Worm (Caenorhabditis elegans) whole organism, late embryonic: ENCODE measurements around the gene K08F9.3.
A peak's percentile ranks its signal among the peaks of the same experiment; 100 is the strongest.

Source experiments
- F13H6.1 ChIP-seq: sonication (generic microtip); optimal IDR thresholded peaks from 2 replicates; lab custom pipeline; 2016; ENCODE audit warnings: missing genetic modification characterization, missing compliant biosample characterization
- ceh-30 ChIP-seq: fragments of 150-350 bp; optimal IDR thresholded peaks from 2 replicates; lab custom pipeline; 2014; ENCODE audit warnings: missing biosample characterization, missing genetic modification characterization
- ceh-9 ChIP-seq: sonication (generic microtip); optimal IDR thresholded peaks from 2 replicates; lab custom pipeline; 2016; ENCODE audit warnings: mild to moderate bottlenecking, missing genetic modification characterization, inconsistent platforms, missing compliant biosample characterization
- che-1 ChIP-seq: sonication (generic microtip); optimal IDR thresholded peaks from 2 replicates; lab custom pipeline; 2016; ENCODE audit warnings: mild to moderate bottlenecking, missing genetic modification characterization, missing compliant biosample characterization
- hlh-13 ChIP-seq: fragments of 200-800 bp; sonication (Bioruptor generic); optimal IDR thresholded peaks from 2 replicates; lab custom pipeline; 2018; ENCODE audit warnings: mild to moderate bottlenecking, missing genetic modification characterization, missing compliant biosample characterization
- madf-2 ChIP-seq: sonication (generic microtip); optimal IDR thresholded peaks from 2 replicates; lab custom pipeline; 2017; ENCODE audit warnings: missing genetic modification characterization, missing compliant biosample characterization
- pha-4 ChIP-seq: fragments of 150-350 bp; optimal IDR thresholded peaks from 2 replicates; lab custom pipeline; 2018; ENCODE audit warnings: missing biosample characterization, missing genetic modification reagents, missing genetic modification characterization
- sox-4 ChIP-seq: sonication (generic microtip); optimal IDR thresholded peaks from 2 replicates; lab custom pipeline; 2017; ENCODE audit warnings: mild to moderate bottlenecking, missing genetic modification characterization, inconsistent platforms, missing compliant biosample characterization
- ttx-3 ChIP-seq: sonication (generic microtip); optimal IDR thresholded peaks from 2 replicates; lab custom pipeline; 2016; ENCODE audit warnings: missing genetic modification reagents, missing genetic modification characterization, missing compliant biosample characterization
- unc-55 ChIP-seq: sonication (generic microtip); optimal IDR thresholded peaks from 2 replicates; lab custom pipeline; 2017; ENCODE audit warnings: missing biosample characterization, missing genetic modification reagents, missing genetic modification characterization
- unc-86 ChIP-seq: sonication (generic microtip); optimal IDR thresholded peaks from 2 replicates; lab custom pipeline; 2016; ENCODE audit warnings: missing genetic modification characterization, missing compliant biosample characterization

- TF ChIP-seq hlh-13 (GFP tag; lab: Kevin White, UChicago) (peak; percentile 75), sox-4 (tag; lab: Kevin White, UChicago) (peak; percentile 87), unc-86 (tag; lab: Kevin White, UChicago) (peak; percentile 79), F13H6.1 (peak; percentile 81), ceh-30 (tag; lab: Kevin White, UChicago) (peak; percentile 82), che-1 (tag; lab: Kevin White, UChicago) (peak; percentile 90), unc-55 (GFP tag; lab: Kevin White, UChicago) (peak; percentile 8), ttx-3 (peak; percentile 87), pha-4 (no peak), ceh-9 (peak; percentile 68), madf-2 (peak; percentile 85)
Measured at ce11 chrV:15190903-15191302, 50.6 kb downstream of the K08F9.3 start, which contains the start of gene Y75B12B.11.
